Worm (Caenorhabditis elegans) whole organism, L4 larva: Measurements from ENCODE around the gene hlh-30.

ENCODE experiments used
- F10B5.3 ChIP-seq: sonication (generic microtip); optimal IDR thresholded peaks from 2 replicates; lab custom pipeline; 2016; ENCODE audit warnings: mild to moderate bottlenecking, missing genetic modification characterization, missing compliant biosample characterization
- F44E2.7 ChIP-seq: fragments of 200-800 bp; sonication (Bioruptor generic); IDR thresholded peaks from 2 replicates; pipeline ENCODE4 v2.1.2; 2022; ENCODE audit warnings: missing genetic modification characterization, missing compliant biosample characterization
- F49E8.2 ChIP-seq: sonication (generic microtip); optimal IDR thresholded peaks from 2 replicates; lab custom pipeline; 2016; ENCODE audit warnings: missing compliant biosample characterization, mild to moderate bottlenecking, missing genetic modification characterization, borderline replicate concordance
- T20F7.1 ChIP-seq: fragments of 200-800 bp; sonication (Bioruptor generic); optimal IDR thresholded peaks from 2 replicates; lab custom pipeline; 2018; ENCODE audit warnings: mild to moderate bottlenecking, missing genetic modification characterization, missing compliant biosample characterization
- Y105C5A.15 ChIP-seq: fragments of 200-800 bp; sonication (Bioruptor generic); IDR thresholded peaks from 2 replicates; pipeline ENCODE4 v1.3.6; 2022; ENCODE audit warnings: missing genetic modification characterization, missing compliant biosample characterization
- Y48G9A.11 ChIP-seq: fragments of 200-800 bp; sonication (Bioruptor generic); IDR thresholded peaks from 2 replicates; pipeline ENCODE4 v1.3.6; 2022; ENCODE audit warnings: missing genetic modification reagents, missing genetic modification characterization, missing compliant biosample characterization
- Y75B8A.6 ChIP-seq: fragments of 200-800 bp; sonication (Bioruptor generic); IDR thresholded peaks from 2 replicates; pipeline ENCODE4 v1.3.6; 2022; ENCODE audit warnings: missing genetic modification reagents, missing genetic modification characterization, missing compliant biosample characterization
- ZK337.2 ChIP-seq: fragments of 200-800 bp; sonication (Bioruptor generic); IDR thresholded peaks from 2 replicates; pipeline ENCODE4 v1.3.6; 2022; ENCODE audit warnings: missing genetic modification reagents, missing genetic modification characterization, missing compliant biosample characterization
- ZK546.5 ChIP-seq, 2 experiments: sonication (generic microtip); optimal IDR thresholded peaks; 2 replicates each; lab custom pipeline; 2017; ENCODE audit warnings: missing biosample characterization in 2 of 2, missing genetic modification characterization in 2 of 2
- aha-1 ChIP-seq: fragments of 150-350 bp; peaks from one replicate; lab custom pipeline; 2014; ENCODE audit warnings: missing biosample characterization, missing genetic modification characterization
- aly-2 ChIP-seq: sonication (generic microtip); optimal IDR thresholded peaks from 2 replicates; lab custom pipeline; 2018; ENCODE audit warnings: missing biosample characterization, missing genetic modification characterization
- ama-1 ChIP-seq: fragments of 150-350 bp; optimal IDR thresholded peaks from 2 replicates; lab custom pipeline; 2014; ENCODE audit warnings: inconsistent platforms, mixed read lengths
- attf-4 ChIP-seq: sonication (generic microtip); optimal IDR thresholded peaks from 3 replicates; lab custom pipeline; 2017; ENCODE audit warnings: missing biosample characterization, missing genetic modification characterization
- ceh-20 ChIP-seq: fragments of 200-800 bp; sonication (Bioruptor generic); IDR thresholded peaks from 2 replicates; pipeline ENCODE4 v1.3.6; 2022; ENCODE audit warnings: missing genetic modification reagents, missing genetic modification characterization, missing compliant biosample characterization
- ceh-82 ChIP-seq: sonication (generic microtip); optimal IDR thresholded peaks from 2 replicates; lab custom pipeline; 2017; ENCODE audit warnings: missing biosample characterization, missing genetic modification characterization
- daf-16 ChIP-seq, 3 experiments: sonication (generic microtip); optimal IDR thresholded peaks; 2 replicates each; lab custom pipeline; 2016 to 2017; ENCODE audit warnings: missing genetic modification characterization in 3 of 3, missing genetic modification reagents in 3 of 3, mild to moderate bottlenecking in 2 of 3, missing compliant biosample characterization in 2 of 3, missing biosample characterization in 1 of 3, moderate library complexity in 1 of 3
- daf-8 ChIP-seq: fragments of 200-800 bp; sonication (Bioruptor generic); IDR thresholded peaks from 2 replicates; pipeline ENCODE4 v1.3.6; 2022; ENCODE audit warnings: missing genetic modification characterization, missing compliant biosample characterization
- dmd-6 ChIP-seq: fragments of 200-800 bp; sonication (Bioruptor generic); IDR thresholded peaks from 2 replicates; pipeline ENCODE4 v1.3.6; 2022; ENCODE audit warnings: missing genetic modification reagents, missing genetic modification characterization, missing compliant biosample characterization
- dpl-1 ChIP-seq: fragments of 150-350 bp; optimal IDR thresholded peaks from 2 replicates; lab custom pipeline; 2014; ENCODE audit warnings: missing biosample characterization, missing genetic modification reagents, missing genetic modification characterization
- duxl-1 ChIP-seq: sonication (generic microtip); optimal IDR thresholded peaks from 2 replicates; lab custom pipeline; 2016; ENCODE audit warnings: mild to moderate bottlenecking, missing genetic modification characterization, moderate library complexity, missing compliant biosample characterization; ENCODE audit not compliant: poor library complexity
- dve-1 ChIP-seq: sonication (generic microtip); optimal IDR thresholded peaks from 2 replicates; lab custom pipeline; 2017; ENCODE audit warnings: antibody characterized with exemption, mild to moderate bottlenecking, missing genetic modification characterization, missing compliant biosample characterization; ENCODE audit not compliant: insufficient read depth
- egl-27 ChIP-seq: sonication (generic microtip); optimal IDR thresholded peaks from 3 replicates; lab custom pipeline; 2017; ENCODE audit warnings: missing biosample characterization, missing genetic modification reagents, missing genetic modification characterization
- egl-43 ChIP-seq: fragments of 200-800 bp; sonication (Bioruptor generic); IDR thresholded peaks from 2 replicates; pipeline ENCODE4 v1.3.6; 2022; ENCODE audit warnings: missing genetic modification reagents, missing genetic modification characterization, missing compliant biosample characterization
- fkh-10 ChIP-seq: fragments of 150-350 bp; optimal IDR thresholded peaks from 2 replicates; lab custom pipeline; 2014; ENCODE audit warnings: missing biosample characterization, missing genetic modification reagents, missing genetic modification characterization
- hif-1 ChIP-seq, 2 experiments: sonication (generic microtip); optimal IDR thresholded peaks; 2 replicates each; lab custom pipeline; 2016 to 2017; ENCODE audit warnings: missing compliant biosample characterization in 2 of 2, missing genetic modification characterization in 2 of 2, missing genetic modification reagents in 2 of 2, missing genotype in 2 of 2, mild to moderate bottlenecking in 1 of 2
- hlh-11 ChIP-seq: fragments of 200-800 bp; sonication (Bioruptor generic); optimal IDR thresholded peaks from 2 replicates; lab custom pipeline; 2018; ENCODE audit warnings: mild to moderate bottlenecking, missing genetic modification characterization, missing compliant biosample characterization
- hlh-30 ChIP-seq: sonication (generic microtip); optimal IDR thresholded peaks from 2 replicates; lab custom pipeline; 2017; ENCODE audit warnings: antibody characterized with exemption, mild to moderate bottlenecking, missing genetic modification characterization, missing compliant biosample characterization; ENCODE audit not compliant: insufficient read depth
- hmg-1.1 ChIP-seq: fragments of 200-800 bp; sonication (Bioruptor generic); IDR thresholded peaks from 2 replicates; pipeline ENCODE4 v1.3.6; 2022; ENCODE audit warnings: missing genetic modification reagents, missing genetic modification characterization, missing compliant biosample characterization
- lim-7 ChIP-seq: fragments of 200-800 bp; sonication (Bioruptor generic); IDR thresholded peaks from 2 replicates; pipeline ENCODE4 v1.3.6; 2022; ENCODE audit warnings: missing genetic modification characterization, missing compliant biosample characterization
- lin-38 ChIP-seq: fragments of 200-800 bp; sonication (Bioruptor generic); IDR thresholded peaks from 2 replicates; pipeline ENCODE4 v1.3.6; 2022; ENCODE audit warnings: missing genetic modification reagents, missing genetic modification characterization, missing compliant biosample characterization
- lir-3 ChIP-seq: sonication (generic microtip); optimal IDR thresholded peaks from 2 replicates; lab custom pipeline; 2016; ENCODE audit warnings: mild to moderate bottlenecking, missing genetic modification characterization, missing compliant biosample characterization
- lsy-2 ChIP-seq, 2 experiments: fragments of 150-350 bp in 1 of 2; sonication (generic microtip) in 1 of 2; optimal IDR thresholded peaks; 2 replicates each; lab custom pipeline; 2014 to 2017; ENCODE audit warnings: missing biosample characterization in 2 of 2, missing genetic modification characterization in 2 of 2
- madf-5 ChIP-seq, 2 experiments: fragments of 200-800 bp; sonication (Bioruptor generic); IDR thresholded peaks; 2 replicates each; pipeline ENCODE4 v1.3.6; 2022; ENCODE audit warnings: missing compliant biosample characterization in 2 of 2, missing genetic modification characterization in 2 of 2
- mdl-1 ChIP-seq, 2 experiments: fragments of 150-350 bp in 1 of 2; sonication (generic microtip) in 1 of 2; optimal IDR thresholded peaks; 2 replicates each; lab custom pipeline; 2014 to 2017; ENCODE audit warnings: missing biosample characterization in 2 of 2, missing genetic modification characterization in 2 of 2
- mdt-29 ChIP-seq: fragments of 200-800 bp; sonication (Bioruptor generic); IDR thresholded peaks from 2 replicates; pipeline ENCODE4 v1.3.6; 2022; ENCODE audit warnings: missing genetic modification reagents, missing genetic modification characterization, missing compliant biosample characterization
- mxl-3 ChIP-seq: fragments of 200-800 bp; sonication (Bioruptor generic); optimal IDR thresholded peaks from 2 replicates; lab custom pipeline; 2018; ENCODE audit warnings: mild to moderate bottlenecking, missing genetic modification characterization, missing compliant biosample characterization
- nhr-11 ChIP-seq: fragments of 150-350 bp; optimal IDR thresholded peaks from 2 replicates; lab custom pipeline; 2014; ENCODE audit warnings: missing biosample characterization, missing genetic modification characterization
- nhr-28 ChIP-seq: fragments of 150-350 bp; optimal IDR thresholded peaks from 2 replicates; lab custom pipeline; 2014; ENCODE audit warnings: missing biosample characterization, missing genetic modification characterization
- nhr-41 ChIP-seq: fragments of 200-800 bp; sonication (Bioruptor generic); IDR thresholded peaks from 2 replicates; pipeline ENCODE4 v1.3.6; 2022; ENCODE audit warnings: missing genetic modification reagents, missing genetic modification characterization, missing compliant biosample characterization
- pqm-1 ChIP-seq: sonication (generic microtip); optimal IDR thresholded peaks from 2 replicates; lab custom pipeline; 2017; ENCODE audit warnings: missing biosample characterization, missing genetic modification characterization
- snpc-1.2 ChIP-seq: fragments of 200-800 bp; sonication (Bioruptor generic); IDR thresholded peaks from 2 replicates; pipeline ENCODE4 v1.3.6; 2022; ENCODE audit warnings: missing genetic modification reagents, missing genetic modification characterization, missing compliant biosample characterization
- snpc-4 ChIP-seq: fragments of 150-350 bp; optimal IDR thresholded peaks from 2 replicates; lab custom pipeline; 2014; ENCODE audit warnings: missing biosample characterization, missing genetic modification characterization
- tag-97 ChIP-seq: fragments of 200-800 bp; sonication (Bioruptor generic); IDR thresholded peaks from 2 replicates; pipeline ENCODE4 v1.3.6; 2022; ENCODE audit warnings: missing genetic modification characterization, missing compliant biosample characterization
- unc-62 ChIP-seq, 3 experiments: fragments of 150-350 bp in 1 of 3; sonication (generic microtip); optimal IDR thresholded peaks in 2 of 3; peaks in 1 of 3; 1 replicate in 1 of 3; 2 replicates in 2 of 3; lab custom pipeline; 2014 to 2017; ENCODE audit warnings: missing biosample characterization in 3 of 3, missing genetic modification characterization in 3 of 3, missing genetic modification reagents in 3 of 3, missing genotype in 1 of 3
- vab-7 ChIP-seq: fragments of 200-800 bp; sonication (Bioruptor generic); IDR thresholded peaks from 2 replicates; pipeline ENCODE4 v1.3.6; 2022; ENCODE audit warnings: missing genetic modification reagents, missing genetic modification characterization, missing compliant biosample characterization
- zfp-3 ChIP-seq: fragments of 200-800 bp; sonication (Bioruptor generic); conservative IDR thresholded peaks from 2 replicates; pipeline ENCODE4 v1.3.6; 2022; ENCODE audit warnings: missing genetic modification reagents, missing genetic modification characterization, missing compliant biosample characterization
- zip-11 ChIP-seq: fragments of 200-800 bp; sonication (Bioruptor generic); IDR thresholded peaks from 2 replicates; pipeline ENCODE4 v1.3.6; 2022; ENCODE audit warnings: missing genetic modification characterization, missing compliant biosample characterization
- zip-2 ChIP-seq: fragments of 150-350 bp; optimal IDR thresholded peaks from 2 replicates; lab custom pipeline; 2014; ENCODE audit warnings: missing biosample characterization, missing genetic modification characterization

Gene hlh-30

DNA sequence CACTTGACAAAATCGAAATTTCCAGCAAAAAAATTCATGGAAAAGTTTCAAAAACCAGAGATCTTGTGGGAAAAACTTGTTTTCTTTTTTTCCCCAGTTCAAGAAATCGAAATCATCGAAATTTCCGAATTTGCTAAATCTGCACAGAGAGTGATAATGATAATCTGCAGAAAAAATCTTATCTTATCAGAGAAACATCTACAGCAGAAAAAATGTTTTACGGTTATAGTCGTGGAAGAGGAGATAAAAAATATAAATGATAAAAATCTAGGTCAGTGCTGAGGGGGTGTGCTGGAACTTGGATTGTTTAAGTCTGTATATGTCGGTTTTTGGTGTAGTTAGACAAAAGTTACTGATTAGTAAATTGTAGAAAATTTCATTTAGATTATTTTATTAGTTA lies 2.4 kb downstream of the hlh-30 start:
- peak; percentile 9; the same call in 1 of the 2 replicates for TF ChIP-seq dmd-6 (GFP tag; lab: Robert Waterston, UW)
- TF ChIP-seq daf-16 (GFP tag; optimal IDR thresholded peaks at IDR 0.05; lab: Kevin White, UChicago), result no peak
- peak; percentile 32 for TF ChIP-seq daf-16 (tag; optimal IDR thresholded peaks at IDR 0.05; lab: Kevin White, UChicago)
- TF ChIP-seq nhr-28, result peak; percentile 19
- no peak for TF ChIP-seq nhr-41 (GFP tag; lab: Robert Waterston, UW)

DNA sequence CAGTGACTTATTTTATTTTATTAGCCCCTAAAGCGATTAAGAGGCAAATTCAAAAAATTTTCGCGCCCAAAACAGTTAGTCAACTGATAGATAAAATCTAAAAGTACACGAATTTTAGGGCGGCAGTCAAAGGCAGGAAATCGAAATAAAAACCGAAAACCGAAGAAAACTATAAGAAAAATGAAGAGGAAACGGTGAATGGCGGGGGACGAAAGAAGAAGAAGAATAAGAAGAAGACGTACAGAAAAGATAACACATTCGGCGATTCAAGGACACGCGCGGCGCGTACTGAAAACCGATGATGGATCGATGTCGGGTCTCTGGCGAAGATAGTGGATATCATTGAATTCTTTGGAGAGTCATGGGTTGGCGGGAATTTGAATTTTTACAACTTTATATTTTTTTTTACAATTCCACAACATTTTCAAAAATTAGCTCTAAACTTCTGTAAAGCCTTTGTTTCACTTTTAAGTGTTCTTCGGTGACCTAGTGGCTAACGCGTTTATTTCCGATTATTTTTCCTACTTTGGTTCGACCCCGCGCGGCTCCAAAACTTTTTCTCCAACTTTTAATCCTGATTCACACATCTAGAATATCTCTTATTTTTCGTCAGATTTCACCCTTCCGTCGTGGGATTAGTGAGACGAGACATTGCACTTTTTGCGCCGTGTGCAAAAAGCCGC lies 3.7 kb downstream of the hlh-30 start:
- TF ChIP-seq snpc-4 (tag; lab: Kevin White, UChicago), result no peak
- no peak for TF ChIP-seq Y48G9A.11 (GFP tag; lab: Robert Waterston, UW)
- TF ChIP-seq zfp-3 (GFP tag; lab: Robert Waterston, UW), result no peak
- no peak for TF ChIP-seq zip-11
- no peak for TF ChIP-seq dve-1
- TF ChIP-seq madf-5 (GFP tag; IDR thresholded peaks at IDR 0.05; lab: Robert Waterston, UW), result no peak
- peak in 1 of 2 experiments; percentile 9 for TF ChIP-seq lsy-2 (tag; optimal IDR thresholded peaks at IDR 0.05; lab: Kevin White, UChicago)
- TF ChIP-seq Y105C5A.15 (GFP tag; lab: Robert Waterston, UW), result no peak
- no peak for TF ChIP-seq mdt-29 (GFP tag; lab: Robert Waterston, UW)
- TF ChIP-seq ZK337.2, result no peak
- no peak for TF ChIP-seq daf-8
- TF ChIP-seq hmg-1.1 (GFP tag; lab: Robert Waterston, UW), result no peak
- TF ChIP-seq F10B5.3 (tag; lab: Kevin White, UChicago), result no peak
- no peak for TF ChIP-seq mxl-3
- peak; percentile 29 for TF ChIP-seq hlh-11
- TF ChIP-seq egl-43 (GFP tag; lab: Robert Waterston, UW), result no peak
- TF ChIP-seq ceh-82 (tag; lab: Kevin White, UChicago), result no peak
- TF ChIP-seq F49E8.2, result no peak
- peak in 1 of 2 experiments; percentile 94 for TF ChIP-seq unc-62 (GFP tag; optimal IDR thresholded peaks at IDR 0.05 in 1 of 2; lab: Kevin White, UChicago)
- TF ChIP-seq unc-62 (tag; optimal IDR thresholded peaks at IDR 0.05; lab: Kevin White, UChicago), result no peak
- no peak for TF ChIP-seq lim-7 (GFP tag; lab: Robert Waterston, UW)
- no peak for TF ChIP-seq T20F7.1
- no peak for TF ChIP-seq fkh-10 (GFP tag; lab: Kevin White, UChicago)
- TF ChIP-seq Y75B8A.6, result no peak
- no peak for TF ChIP-seq snpc-1.2
- TF ChIP-seq aly-2, result no peak
- TF ChIP-seq pqm-1 (tag; lab: Kevin White, UChicago), result no peak
- TF ChIP-seq vab-7 (GFP tag; lab: Robert Waterston, UW), result no peak
- TF ChIP-seq dpl-1 (GFP tag; lab: Kevin White, UChicago), result peak; percentile 66
- no peak for TF ChIP-seq egl-27 (tag; lab: Kevin White, UChicago)
- no peak for TF ChIP-seq lin-38 (GFP tag; lab: Robert Waterston, UW)
- no peak for TF ChIP-seq dmd-6 (GFP tag; lab: Robert Waterston, UW)
- no peak for TF ChIP-seq hlh-30
- TF ChIP-seq ceh-20 (GFP tag; lab: Robert Waterston, UW), result no peak
- peak; percentile 90 for TF ChIP-seq aha-1 (tag; lab: Kevin White, UChicago)
- no peak for TF ChIP-seq nhr-11 (tag; lab: Kevin White, UChicago)
- no peak for TF ChIP-seq duxl-1 (tag; lab: Kevin White, UChicago)
- no peak for TF ChIP-seq lir-3 (tag; lab: Kevin White, UChicago)
- peak; percentile 60 for TF ChIP-seq nhr-28
- TF ChIP-seq tag-97, result no peak
- peak in 1 of 2 experiments; percentile 38 for TF ChIP-seq mdl-1 (tag; optimal IDR thresholded peaks at IDR 0.05; lab: Kevin White, UChicago)
- TF ChIP-seq zip-2, result no peak
- TF ChIP-seq hif-1 (tag; optimal IDR thresholded peaks at IDR 0.05; lab: Kevin White, UChicago), result no peak
- TF ChIP-seq attf-4 (tag; lab: Kevin White, UChicago), result no peak
- TF ChIP-seq ama-1, result no peak
- no peak for TF ChIP-seq F44E2.7
- no peak for TF ChIP-seq ZK546.5 (tag; optimal IDR thresholded peaks at IDR 0.05; lab: Kevin White, UChicago)
